Worm (Caenorhabditis elegans) whole organism, L2 larva: ENCODE data around the gene clec-179.

Experiments
- aly-2 ChIP-seq: fragments of 150-350 bp; optimal IDR thresholded peaks from 2 replicates; lab custom pipeline; 2014; ENCODE audit warnings: missing biosample characterization, missing genetic modification characterization
- skn-1 ChIP-seq: sonication (generic microtip); optimal IDR thresholded peaks from 2 replicates; lab custom pipeline; 2017; ENCODE audit warnings: missing biosample characterization, missing genetic modification characterization
- unc-39 ChIP-seq: fragments of 150-350 bp; optimal IDR thresholded peaks from 2 replicates; lab custom pipeline; 2014; ENCODE audit warnings: missing biosample characterization, missing genetic modification characterization

DNA sequence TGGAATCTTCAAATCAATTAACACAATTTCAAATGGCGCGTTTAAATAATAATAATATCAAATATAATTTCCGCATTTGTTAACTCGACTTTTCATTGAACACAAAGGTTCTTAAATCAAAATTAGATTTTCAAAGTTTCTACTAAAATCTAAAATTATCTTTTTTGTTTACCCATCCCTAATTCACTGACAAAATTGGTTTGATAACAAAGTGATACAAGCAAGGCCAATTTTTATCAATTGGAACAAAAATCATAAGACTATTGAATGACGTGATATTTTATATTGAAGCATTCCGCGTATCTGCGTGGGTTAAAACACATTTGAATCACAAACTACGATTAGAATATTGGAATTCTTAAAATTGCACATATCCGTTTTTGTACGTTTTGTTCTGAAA is 5.9 kb upstream of the clec-179 start:
- TF ChIP-seq aly-2 (tag; lab: Kevin White, UChicago): no peak
- no peak for TF ChIP-seq unc-39
- no peak for TF ChIP-seq skn-1 (tag; lab: Kevin White, UChicago)
